Worm (Caenorhabditis elegans) whole organism, L4 larva: ENCODE results near the gene F22F7.2.
A peak's percentile ranks its signal among the peaks of the same experiment; 100 is the strongest.

Experiments
- F26F4.8 ChIP-seq: fragments of 200-800 bp; sonication (Bioruptor generic); conservative IDR thresholded peaks from 2 replicates; pipeline ENCODE4 v1.3.6; 2022; ENCODE audit warnings: missing genetic modification characterization, missing compliant biosample characterization
- F49E8.2 ChIP-seq: sonication (generic microtip); optimal IDR thresholded peaks from 2 replicates; lab custom pipeline; 2016; ENCODE audit warnings: missing compliant biosample characterization, mild to moderate bottlenecking, missing genetic modification characterization, borderline replicate concordance
- T20F7.1 ChIP-seq: fragments of 200-800 bp; sonication (Bioruptor generic); optimal IDR thresholded peaks from 2 replicates; lab custom pipeline; 2018; ENCODE audit warnings: mild to moderate bottlenecking, missing genetic modification characterization, missing compliant biosample characterization
- T26A8.4 ChIP-seq: fragments of 200-800 bp; sonication (Bioruptor generic); IDR thresholded peaks from 2 replicates; pipeline ENCODE4 v1.3.6; 2022; ENCODE audit warnings: missing genetic modification characterization, missing compliant biosample characterization
- Y105C5A.15 ChIP-seq: fragments of 200-800 bp; sonication (Bioruptor generic); IDR thresholded peaks from 2 replicates; pipeline ENCODE4 v1.3.6; 2022; ENCODE audit warnings: missing genetic modification characterization, missing compliant biosample characterization
- Y75B8A.6 ChIP-seq: fragments of 200-800 bp; sonication (Bioruptor generic); IDR thresholded peaks from 2 replicates; pipeline ENCODE4 v1.3.6; 2022; ENCODE audit warnings: missing genetic modification reagents, missing genetic modification characterization, missing compliant biosample characterization
- ZK337.2 ChIP-seq: fragments of 200-800 bp; sonication (Bioruptor generic); IDR thresholded peaks from 2 replicates; pipeline ENCODE4 v1.3.6; 2022; ENCODE audit warnings: missing genetic modification reagents, missing genetic modification characterization, missing compliant biosample characterization
- ZK546.5 ChIP-seq, 2 experiments: sonication (generic microtip); optimal IDR thresholded peaks; 2 replicates each; lab custom pipeline; 2017; ENCODE audit warnings: missing biosample characterization in 2 of 2, missing genetic modification characterization in 2 of 2
- aly-2 ChIP-seq: sonication (generic microtip); optimal IDR thresholded peaks from 2 replicates; lab custom pipeline; 2018; ENCODE audit warnings: missing biosample characterization, missing genetic modification characterization
- arid-1 ChIP-seq: fragments of 200-800 bp; sonication (Bioruptor generic); conservative IDR thresholded peaks from 2 replicates; pipeline ENCODE4 v1.3.6; 2022; ENCODE audit warnings: missing genetic modification reagents, missing genetic modification characterization, missing compliant biosample characterization
- ceh-20 ChIP-seq: fragments of 200-800 bp; sonication (Bioruptor generic); IDR thresholded peaks from 2 replicates; pipeline ENCODE4 v1.3.6; 2022; ENCODE audit warnings: missing genetic modification reagents, missing genetic modification characterization, missing compliant biosample characterization
- ceh-32 ChIP-seq: sonication (generic microtip); optimal IDR thresholded peaks from 2 replicates; lab custom pipeline; 2016; ENCODE audit warnings: mild to moderate bottlenecking, missing genetic modification characterization, missing compliant biosample characterization; ENCODE audit not compliant: poor library complexity
- ceh-62 ChIP-seq: sonication (generic microtip); optimal IDR thresholded peaks from 2 replicates; lab custom pipeline; 2017; ENCODE audit warnings: missing biosample characterization, missing genetic modification characterization
- cey-2 ChIP-seq: sonication (generic microtip); optimal IDR thresholded peaks from 3 replicates; lab custom pipeline; 2017; ENCODE audit warnings: missing genetic modification characterization, mild to moderate bottlenecking, missing compliant biosample characterization, antibody characterized with exemption, borderline replicate concordance; ENCODE audit not compliant: insufficient read depth
- ctbp-1 ChIP-seq: fragments of 200-800 bp; sonication (Bioruptor generic); IDR thresholded peaks from 2 replicates; pipeline ENCODE4 v1.3.6; 2022; ENCODE audit warnings: missing genetic modification reagents, missing genetic modification characterization, missing compliant biosample characterization
- dmd-9 ChIP-seq: fragments of 200-800 bp; sonication (Bioruptor generic); IDR thresholded peaks from 2 replicates; pipeline ENCODE4 v1.3.6; 2022; ENCODE audit warnings: missing genetic modification reagents, missing genetic modification characterization, missing compliant biosample characterization
- dpl-1 ChIP-seq: fragments of 150-350 bp; optimal IDR thresholded peaks from 2 replicates; lab custom pipeline; 2014; ENCODE audit warnings: missing biosample characterization, missing genetic modification reagents, missing genetic modification characterization
- duxl-1 ChIP-seq: sonication (generic microtip); optimal IDR thresholded peaks from 2 replicates; lab custom pipeline; 2016; ENCODE audit warnings: mild to moderate bottlenecking, missing genetic modification characterization, moderate library complexity, missing compliant biosample characterization; ENCODE audit not compliant: poor library complexity
- dve-1 ChIP-seq: sonication (generic microtip); optimal IDR thresholded peaks from 2 replicates; lab custom pipeline; 2017; ENCODE audit warnings: antibody characterized with exemption, mild to moderate bottlenecking, missing genetic modification characterization, missing compliant biosample characterization; ENCODE audit not compliant: insufficient read depth
- egl-27 ChIP-seq: sonication (generic microtip); optimal IDR thresholded peaks from 3 replicates; lab custom pipeline; 2017; ENCODE audit warnings: missing biosample characterization, missing genetic modification reagents, missing genetic modification characterization
- fkh-10 ChIP-seq: fragments of 150-350 bp; optimal IDR thresholded peaks from 2 replicates; lab custom pipeline; 2014; ENCODE audit warnings: missing biosample characterization, missing genetic modification reagents, missing genetic modification characterization
- hmg-1.1 ChIP-seq: fragments of 200-800 bp; sonication (Bioruptor generic); IDR thresholded peaks from 2 replicates; pipeline ENCODE4 v1.3.6; 2022; ENCODE audit warnings: missing genetic modification reagents, missing genetic modification characterization, missing compliant biosample characterization
- jun-1 ChIP-seq: fragments of 150-350 bp; optimal IDR thresholded peaks from 2 replicates; lab custom pipeline; 2014; ENCODE audit warnings: missing biosample characterization, missing genetic modification reagents, missing genetic modification characterization
- lin-13 ChIP-seq: fragments of 150-350 bp; optimal IDR thresholded peaks from 2 replicates; lab custom pipeline; 2014; ENCODE audit warnings: missing biosample characterization, missing genetic modification reagents, missing genetic modification characterization
- lin-29 ChIP-seq: fragments of 200-800 bp; sonication (Bioruptor generic); IDR thresholded peaks from 2 replicates; pipeline ENCODE4 v1.3.6; 2022; ENCODE audit warnings: missing genetic modification reagents, missing genetic modification characterization, missing compliant biosample characterization
- madf-9 ChIP-seq: fragments of 200-800 bp; sonication (Bioruptor generic); conservative IDR thresholded peaks from 2 replicates; pipeline ENCODE4 v1.3.6; 2022; ENCODE audit warnings: missing genetic modification reagents, missing genetic modification characterization, missing compliant biosample characterization
- mdl-1 ChIP-seq, 2 experiments: fragments of 150-350 bp in 1 of 2; sonication (generic microtip) in 1 of 2; optimal IDR thresholded peaks; 2 replicates each; lab custom pipeline; 2014 to 2017; ENCODE audit warnings: missing biosample characterization in 2 of 2, missing genetic modification characterization in 2 of 2
- mdt-29 ChIP-seq: fragments of 200-800 bp; sonication (Bioruptor generic); IDR thresholded peaks from 2 replicates; pipeline ENCODE4 v1.3.6; 2022; ENCODE audit warnings: missing genetic modification reagents, missing genetic modification characterization, missing compliant biosample characterization
- mes-2 ChIP-seq: sonication (generic microtip); optimal IDR thresholded peaks from 2 replicates; lab custom pipeline; 2016; ENCODE audit warnings: missing genotype, mild to moderate bottlenecking, missing genetic modification characterization, missing compliant biosample characterization; ENCODE audit not compliant: poor library complexity, severe bottlenecking
- mxl-2 ChIP-seq: fragments of 200-800 bp; sonication (Bioruptor generic); conservative IDR thresholded peaks from 2 replicates; pipeline ENCODE4 v1.3.6; 2022; ENCODE audit warnings: missing genetic modification reagents, missing genetic modification characterization, missing compliant biosample characterization
- nhr-11 ChIP-seq: fragments of 150-350 bp; optimal IDR thresholded peaks from 2 replicates; lab custom pipeline; 2014; ENCODE audit warnings: missing biosample characterization, missing genetic modification characterization
- nhr-111 ChIP-seq: fragments of 200-800 bp; sonication (Bioruptor generic); optimal IDR thresholded peaks from 2 replicates; lab custom pipeline; 2018; ENCODE audit warnings: mild to moderate bottlenecking, missing genetic modification characterization, missing compliant biosample characterization
- nhr-28 ChIP-seq: fragments of 150-350 bp; optimal IDR thresholded peaks from 2 replicates; lab custom pipeline; 2014; ENCODE audit warnings: missing biosample characterization, missing genetic modification characterization
- nhr-42 ChIP-seq: fragments of 200-800 bp; sonication (Bioruptor generic); IDR thresholded peaks from 2 replicates; pipeline ENCODE4 v1.3.6; 2022; ENCODE audit warnings: missing genetic modification characterization, missing compliant biosample characterization
- nhr-48 ChIP-seq: sonication (generic microtip); optimal IDR thresholded peaks from 2 replicates; lab custom pipeline; 2016; ENCODE audit warnings: mild to moderate bottlenecking, missing genetic modification characterization, missing compliant biosample characterization
- nhr-6 ChIP-seq: fragments of 150-350 bp; optimal IDR thresholded peaks from 2 replicates; lab custom pipeline; 2014; ENCODE audit warnings: missing biosample characterization, missing genetic modification characterization
- nhr-77 ChIP-seq: fragments of 150-350 bp; optimal IDR thresholded peaks from 2 replicates; lab custom pipeline; 2014; ENCODE audit warnings: missing biosample characterization, missing genetic modification characterization
- pqm-1 ChIP-seq: sonication (generic microtip); optimal IDR thresholded peaks from 2 replicates; lab custom pipeline; 2017; ENCODE audit warnings: missing biosample characterization, missing genetic modification characterization
- sdz-12 ChIP-seq: fragments of 200-800 bp; sonication (Bioruptor generic); optimal IDR thresholded peaks from 2 replicates; lab custom pipeline; 2018; ENCODE audit warnings: mild to moderate bottlenecking, missing genetic modification characterization, missing compliant biosample characterization
- skn-1 ChIP-seq: fragments of 150-350 bp; optimal IDR thresholded peaks from 2 replicates; lab custom pipeline; 2014; ENCODE audit warnings: missing biosample characterization, missing genetic modification characterization
- spr-1 ChIP-seq: sonication (generic microtip); optimal IDR thresholded peaks from 2 replicates; lab custom pipeline; 2016; ENCODE audit warnings: mild to moderate bottlenecking, missing genetic modification characterization, missing compliant biosample characterization
- spr-3 ChIP-seq: fragments of 200-800 bp; sonication (Bioruptor generic); optimal IDR thresholded peaks from 2 replicates; lab custom pipeline; 2018; ENCODE audit warnings: mild to moderate bottlenecking, missing genetic modification characterization, missing compliant biosample characterization
- unc-130 ChIP-seq: sonication (generic microtip); optimal IDR thresholded peaks from 2 replicates; lab custom pipeline; 2016; ENCODE audit warnings: missing genetic modification reagents, missing genetic modification characterization, missing compliant biosample characterization
- unc-62 ChIP-seq, 3 experiments: fragments of 150-350 bp in 1 of 3; sonication (generic microtip); optimal IDR thresholded peaks in 2 of 3; peaks in 1 of 3; 1 replicate in 1 of 3; 2 replicates in 2 of 3; lab custom pipeline; 2014 to 2017; ENCODE audit warnings: missing biosample characterization in 3 of 3, missing genetic modification characterization in 3 of 3, missing genetic modification reagents in 3 of 3, missing genotype in 1 of 3
- vab-7 ChIP-seq: fragments of 200-800 bp; sonication (Bioruptor generic); IDR thresholded peaks from 2 replicates; pipeline ENCODE4 v1.3.6; 2022; ENCODE audit warnings: missing genetic modification reagents, missing genetic modification characterization, missing compliant biosample characterization
- zfp-3 ChIP-seq: fragments of 200-800 bp; sonication (Bioruptor generic); conservative IDR thresholded peaks from 2 replicates; pipeline ENCODE4 v1.3.6; 2022; ENCODE audit warnings: missing genetic modification reagents, missing genetic modification characterization, missing compliant biosample characterization
- ztf-7 ChIP-seq: fragments of 150-350 bp; optimal IDR thresholded peaks from 2 replicates; lab custom pipeline; 2014; ENCODE audit warnings: missing biosample characterization, missing genetic modification characterization

The F22F7.2 gene

DNA sequence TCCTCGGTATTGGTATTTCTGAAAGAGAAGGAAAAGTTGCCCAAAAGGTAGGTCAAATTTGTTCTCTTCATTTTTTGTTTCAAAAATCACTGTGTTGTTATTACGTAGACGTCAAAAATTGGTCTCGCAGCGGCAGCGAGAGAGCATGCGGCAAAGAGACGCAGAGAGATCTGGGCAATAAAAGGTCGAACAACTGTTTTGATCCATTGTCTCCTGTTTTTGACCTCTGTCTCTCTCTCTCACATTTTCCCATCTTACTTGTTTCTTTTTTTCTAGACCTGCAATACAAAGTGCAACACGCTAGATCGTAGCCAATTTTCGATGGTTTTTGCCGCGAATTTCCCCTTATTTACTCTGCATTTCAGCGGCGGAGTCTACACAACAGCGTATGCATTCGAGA is 4.0 kb downstream of the F22F7.2 start (continued):
- TF ChIP-seq vab-7 (GFP tag; lab: Robert Waterston, UW) (no peak), dve-1 (tag; lab: Kevin White, UChicago) (no peak), nhr-11 (no peak), aly-2 (tag; lab: Kevin White, UChicago) (no peak), nhr-111 (no peak), mxl-2 (GFP tag; lab: Robert Waterston, UW) (no peak; the same call in 1 of the 2 replicates), mes-2 (tag; lab: Kevin White, UChicago) (no peak), mdt-29 (GFP tag; lab: Robert Waterston, UW) (no peak), dpl-1 (GFP tag; lab: Kevin White, UChicago) (no peak), ceh-32 (tag; lab: Kevin White, UChicago) (no peak)

- TF ChIP-seq nhr-42 (GFP tag; lab: Robert Waterston, UW): no peak
- peak; percentile 94 for TF ChIP-seq dpl-1 (GFP tag; lab: Kevin White, UChicago)
- TF ChIP-seq spr-1 (tag; lab: Kevin White, UChicago): no peak
- TF ChIP-seq zfp-3: 0 out of 2 replicates have a peak, but pooled peaks have one; percentile 25
- TF ChIP-seq lin-29 (GFP tag; lab: Robert Waterston, UW): no peak
- TF ChIP-seq egl-27: no peak
- TF ChIP-seq nhr-28 (tag; lab: Kevin White, UChicago): peak; percentile 7
- TF ChIP-seq pqm-1 (tag; lab: Kevin White, UChicago): no peak
- TF ChIP-seq ztf-7 (tag; lab: Kevin White, UChicago): no peak
- TF ChIP-seq madf-9 (GFP tag; lab: Robert Waterston, UW): 0 out of 2 replicates have a peak, but pooled peaks have one; percentile 26
- no peak for TF ChIP-seq nhr-11
- no peak for TF ChIP-seq Y105C5A.15 (GFP tag; lab: Robert Waterston, UW)
- no peak for TF ChIP-seq spr-3
- no peak; the same call in 1 of the 2 replicates for TF ChIP-seq ceh-20
- no peak for TF ChIP-seq Y75B8A.6 (GFP tag; lab: Robert Waterston, UW)
- TF ChIP-seq jun-1 (tag; lab: Kevin White, UChicago): no peak
- no peak for TF ChIP-seq sdz-12 (GFP tag; lab: Kevin White, UChicago)
- no peak for TF ChIP-seq nhr-77 (tag; lab: Kevin White, UChicago)
- no peak for TF ChIP-seq nhr-6 (tag; lab: Kevin White, UChicago)
- no peak for TF ChIP-seq fkh-10 (GFP tag; lab: Kevin White, UChicago)
- no peak for TF ChIP-seq mdt-29 (GFP tag; lab: Robert Waterston, UW)
- TF ChIP-seq ZK337.2: peak; percentile 78
- peak in 1 of 2 experiments; percentile 88 for TF ChIP-seq unc-62 (GFP tag; optimal IDR thresholded peaks at IDR 0.05 in 1 of 2; lab: Kevin White, UChicago)
- no peak for TF ChIP-seq unc-62 (tag; optimal IDR thresholded peaks at IDR 0.05; lab: Kevin White, UChicago)
- no peak for TF ChIP-seq mxl-2 (GFP tag; lab: Robert Waterston, UW)
- TF ChIP-seq hmg-1.1 (GFP tag; lab: Robert Waterston, UW): no peak
- TF ChIP-seq duxl-1: peak; percentile 58
- TF ChIP-seq dmd-9 (GFP tag; lab: Robert Waterston, UW): peak; percentile 78
- TF ChIP-seq nhr-48 (tag; lab: Kevin White, UChicago): no peak
- TF ChIP-seq F49E8.2 (tag; lab: Kevin White, UChicago): peak; percentile 25
- TF ChIP-seq mdl-1 (tag; optimal IDR thresholded peaks at IDR 0.05; lab: Kevin White, UChicago): no peak
- no peak for TF ChIP-seq cey-2 (tag; lab: Kevin White, UChicago)
- TF ChIP-seq lin-13 (GFP tag; lab: Kevin White, UChicago): no peak
- no peak for TF ChIP-seq T20F7.1 (GFP tag; lab: Kevin White, UChicago)
- TF ChIP-seq skn-1 (tag; lab: Kevin White, UChicago): no peak
- TF ChIP-seq T26A8.4 (GFP tag; lab: Robert Waterston, UW): peak; percentile 56; the same call in 1 of the 2 replicates
- no peak for TF ChIP-seq F26F4.8
- TF ChIP-seq ZK546.5 (tag; optimal IDR thresholded peaks at IDR 0.05; lab: Kevin White, UChicago): no peak
- TF ChIP-seq arid-1 (GFP tag; lab: Robert Waterston, UW): no peak
- TF ChIP-seq unc-130 (GFP tag; lab: Kevin White, UChicago): peak; percentile 31
- TF ChIP-seq ctbp-1 (GFP tag; lab: Robert Waterston, UW): no peak
- no peak for TF ChIP-seq ceh-62
Observed at ce11 chrV:2126996-2127585, 4.5 kb downstream of the F22F7.2 start, which contains the start of gene ldp-1. Gene ldp-1 (plus strand): TSS chrV:2127535.
